Worm (Caenorhabditis elegans): ENCODE data around the gene AH6.17.
A peak's percentile ranks its signal among the peaks of the same experiment; 100 is the strongest.

Gene AH6.17

DNA sequence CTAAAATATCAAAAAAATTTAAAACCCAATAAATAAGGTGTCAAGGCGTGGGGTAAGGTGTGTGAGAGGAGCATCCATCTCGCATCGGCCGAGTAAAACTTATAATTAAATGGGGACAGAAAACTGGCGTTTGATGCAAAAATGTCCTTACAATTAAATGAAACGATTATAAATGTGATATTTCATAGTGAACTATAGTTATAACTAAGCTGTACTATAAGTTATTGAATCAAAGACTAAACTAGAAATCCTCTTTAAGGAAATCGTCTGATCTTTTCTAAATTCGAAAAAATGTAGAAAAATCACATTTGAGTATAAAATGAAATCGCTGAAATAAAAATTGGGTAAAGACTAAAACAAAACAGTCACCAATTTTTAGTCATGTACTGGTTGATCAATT is 27.7 kb downstream of the AH6.17 start, which contains the start of gene sra-6:
Gene sra-6, minus strand, starts transcription at position 101 of the 400 bp plus-strand sequence.
- TF ChIP-seq ama-1 (optimal IDR thresholded peaks at IDR 0.05) (no peak), tbx-37 (GFP tag; conservative IDR thresholded peaks at IDR 0.05) (no peak), ceh-13 (GFP tag; optimal IDR thresholded peaks at IDR 0.05) (no peak), tra-4 (tag; optimal IDR thresholded peaks at IDR 0.05) (no peak), scrt-1 (GFP tag; IDR thresholded peaks at IDR 0.05) (no peak), pes-1 (GFP tag; IDR thresholded peaks at IDR 0.05) (no peak), ceh-36 (tag; optimal IDR thresholded peaks at IDR 0.05) (no peak), hnd-1 (tag; optimal IDR thresholded peaks at IDR 0.05) (no peak), hmg-4 (GFP tag; optimal IDR thresholded peaks at IDR 0.05) (no peak)

DNA sequence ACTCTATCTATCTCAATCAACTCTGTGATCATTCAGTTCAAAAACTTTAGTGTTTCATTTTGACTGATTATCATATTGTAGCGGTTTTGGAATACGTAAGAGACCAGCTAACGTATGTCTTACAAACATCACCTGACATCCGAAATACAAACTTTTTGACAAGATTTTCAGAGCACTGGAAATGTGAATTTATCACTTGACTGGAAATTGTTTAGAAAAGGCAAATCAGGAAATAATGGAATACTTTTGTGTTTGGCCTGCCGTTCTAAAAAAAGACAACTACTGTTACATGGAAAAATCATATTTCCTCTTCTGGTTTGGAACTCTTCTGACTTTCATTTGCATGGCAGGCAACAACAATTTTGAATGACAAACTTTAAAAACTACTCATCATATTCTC is 28.6 kb downstream of the AH6.17 start, which contains the start of gene F35H8.12:
Gene F35H8.12, plus strand, starts transcription at position 301 of the 400 bp plus-strand sequence.
- TF ChIP-seq hnd-1 (tag; optimal IDR thresholded peaks at IDR 0.05), result no peak
- no peak for TF ChIP-seq scrt-1 (GFP tag; IDR thresholded peaks at IDR 0.05)
- TF ChIP-seq pes-1 (GFP tag; IDR thresholded peaks at IDR 0.05), result no peak
- TF ChIP-seq tra-4 (tag; optimal IDR thresholded peaks at IDR 0.05), result no peak
- no peak for TF ChIP-seq ceh-36 (tag; optimal IDR thresholded peaks at IDR 0.05)
- TF ChIP-seq hmbx-1 (tag; optimal IDR thresholded peaks at IDR 0.05), result no peak
- TF ChIP-seq tbx-11 (GFP tag; IDR thresholded peaks at IDR 0.05), result no peak
- TF ChIP-seq ceh-13 (GFP tag; optimal IDR thresholded peaks at IDR 0.05), result no peak
- no peak for TF ChIP-seq hmg-4 (GFP tag; optimal IDR thresholded peaks at IDR 0.05)
- TF ChIP-seq flt-1 (GFP tag; IDR thresholded peaks at IDR 0.05), result no peak

DNA sequence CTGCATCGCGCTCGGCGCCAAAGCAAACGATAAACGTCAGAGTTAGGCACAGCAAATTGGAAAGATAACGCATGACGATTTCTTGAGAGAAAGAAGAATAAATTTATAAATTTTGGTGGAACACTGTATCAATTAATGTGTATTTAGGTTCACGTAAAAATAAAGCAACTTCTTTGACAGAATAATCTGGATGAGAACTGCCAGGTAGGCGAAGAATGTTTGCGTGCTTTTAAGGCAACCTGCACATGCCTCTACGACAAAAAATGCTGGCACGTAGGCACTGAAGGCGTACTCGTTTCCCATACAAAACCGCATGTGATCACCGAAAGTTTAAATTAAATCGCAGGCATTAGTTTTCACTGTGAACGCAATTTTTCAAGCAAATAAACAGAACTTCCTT is 30.2 kb downstream of the AH6.17 start, which contains the start of gene F35H8.1:
Gene F35H8.1, minus strand, starts transcription at position 101 of the 400 bp plus-strand sequence.
- no peak for TF ChIP-seq ama-1 (optimal IDR thresholded peaks at IDR 0.05)
- TF ChIP-seq pes-1 (GFP tag; IDR thresholded peaks at IDR 0.05), result no peak
- no peak for TF ChIP-seq aly-1 (tag; optimal IDR thresholded peaks at IDR 0.05)
- TF ChIP-seq tbx-37 (GFP tag; conservative IDR thresholded peaks at IDR 0.05), result no peak
- TF ChIP-seq B0310.2 (tag; optimal IDR thresholded peaks at IDR 0.05), result no peak
- TF ChIP-seq ceh-13 (GFP tag; optimal IDR thresholded peaks at IDR 0.05), result no peak
- no peak for TF ChIP-seq hmbx-1 (tag; optimal IDR thresholded peaks at IDR 0.05)
- TF ChIP-seq scrt-1 (GFP tag; IDR thresholded peaks at IDR 0.05), result no peak
- TF ChIP-seq ceh-36 (tag; optimal IDR thresholded peaks at IDR 0.05), result no peak

ce11 chrII:9554925-9555553 is 32.1 kb downstream of the AH6.17 start, which contains the start of gene F35H8.2:
TSS of gene F35H8.2 (plus strand) at chrII:9555503.
- no peak for TF ChIP-seq ama-1 (optimal IDR thresholded peaks at IDR 0.05)
- TF ChIP-seq hnd-1 (tag; optimal IDR thresholded peaks at IDR 0.05), result no peak
- no peak for TF ChIP-seq aly-1 (tag; optimal IDR thresholded peaks at IDR 0.05)
- no peak for TF ChIP-seq pes-1 (GFP tag; IDR thresholded peaks at IDR 0.05)
- no peak for TF ChIP-seq B0310.2 (tag; optimal IDR thresholded peaks at IDR 0.05)
- no peak for TF ChIP-seq tbx-11 (GFP tag; IDR thresholded peaks at IDR 0.05)
- TF ChIP-seq hmg-4 (GFP tag; optimal IDR thresholded peaks at IDR 0.05), result no peak
- no peak for TF ChIP-seq sea-1 (GFP tag; conservative IDR thresholded peaks at IDR 0.05)
- TF ChIP-seq ceh-13 (GFP tag; optimal IDR thresholded peaks at IDR 0.05), result no peak
- TF ChIP-seq scrt-1 (GFP tag; IDR thresholded peaks at IDR 0.05), result no peak
- TF ChIP-seq hmbx-1 (tag; optimal IDR thresholded peaks at IDR 0.05), result no peak
- TF ChIP-seq F13C5.2 (tag; optimal IDR thresholded peaks at IDR 0.05), result no peak

DNA sequence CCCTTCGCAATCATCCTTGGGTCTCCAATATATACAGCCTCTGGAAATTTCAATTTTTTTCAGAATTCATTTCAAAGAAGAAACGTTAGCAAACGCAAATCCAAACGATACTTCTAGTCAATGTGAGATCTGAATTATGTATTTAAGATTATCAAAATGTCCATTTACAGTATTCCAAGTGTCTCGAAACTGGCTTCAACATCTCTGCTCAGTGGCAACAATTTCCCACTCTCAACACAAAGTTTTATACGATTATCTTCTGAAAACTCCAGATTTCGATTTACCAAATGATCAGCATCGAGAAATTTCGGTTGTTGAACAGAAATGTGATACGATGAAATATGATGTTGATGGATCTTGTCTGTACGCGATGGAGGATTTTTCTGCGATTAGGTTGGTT is 33.6 kb downstream of the AH6.17 start:
- TF ChIP-seq aly-1 (tag; optimal IDR thresholded peaks at IDR 0.05) (no peak), flt-1 (GFP tag; IDR thresholded peaks at IDR 0.05) (no peak), hmg-4 (GFP tag; optimal IDR thresholded peaks at IDR 0.05) (no peak), scrt-1 (GFP tag; IDR thresholded peaks at IDR 0.05) (no peak), sea-1 (GFP tag; conservative IDR thresholded peaks at IDR 0.05) (no peak), tra-4 (tag; optimal IDR thresholded peaks at IDR 0.05) (no peak), ets-7 (tag; optimal IDR thresholded peaks at IDR 0.05) (no peak), hmbx-1 (tag; optimal IDR thresholded peaks at IDR 0.05) (no peak)

ce11 chrII:9557437-9558150 is 34.6 kb downstream of the AH6.17 start, which contains the start of gene zfp-2:
TSS of gene zfp-2 (plus strand) at chrII:9557650.
- TF ChIP-seq tbx-37 (GFP tag; conservative IDR thresholded peaks at IDR 0.05) (no peak), F13C5.2 (tag; optimal IDR thresholded peaks at IDR 0.05) (peak; percentile 8)

DNA sequence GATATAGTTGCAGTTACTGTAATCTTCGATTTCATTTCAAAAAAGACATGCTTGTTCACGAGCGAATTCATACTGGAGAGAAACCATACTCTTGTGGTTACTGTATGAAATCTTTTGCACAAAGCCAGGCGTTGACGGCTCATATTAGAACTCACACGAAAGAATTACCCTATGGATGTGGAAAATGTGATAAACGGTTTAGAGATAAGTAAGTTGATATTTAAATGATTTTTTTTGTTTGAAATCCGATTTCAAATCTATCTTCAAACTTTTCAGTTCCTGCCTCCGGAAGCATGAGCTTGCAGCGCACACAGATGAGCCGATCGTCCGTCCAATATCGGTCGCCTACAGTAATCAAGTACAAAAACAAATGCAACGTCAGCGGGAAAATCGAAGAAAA is 35.9 kb downstream of the AH6.17 start:
- TF ChIP-seq pes-1 (GFP tag; IDR thresholded peaks at IDR 0.05) (no peak), aly-1 (tag; optimal IDR thresholded peaks at IDR 0.05) (no peak), tbx-37 (GFP tag; conservative IDR thresholded peaks at IDR 0.05) (no peak), ets-7 (tag; optimal IDR thresholded peaks at IDR 0.05) (no peak), hmbx-1 (tag; optimal IDR thresholded peaks at IDR 0.05) (no peak), flt-1 (GFP tag; IDR thresholded peaks at IDR 0.05) (no peak), ama-1 (optimal IDR thresholded peaks at IDR 0.05) (no peak), B0310.2 (tag; optimal IDR thresholded peaks at IDR 0.05) (no peak), scrt-1 (GFP tag; IDR thresholded peaks at IDR 0.05) (no peak), tbx-11 (GFP tag; IDR thresholded peaks at IDR 0.05) (no peak), hnd-1 (tag; optimal IDR thresholded peaks at IDR 0.05) (no peak), ceh-13 (GFP tag; optimal IDR thresholded peaks at IDR 0.05) (no peak), hmg-4 (GFP tag; optimal IDR thresholded peaks at IDR 0.05) (no peak), tra-4 (tag; optimal IDR thresholded peaks at IDR 0.05) (no peak), sea-1 (GFP tag; conservative IDR thresholded peaks at IDR 0.05) (no peak), F13C5.2 (tag; optimal IDR thresholded peaks at IDR 0.05) (no peak), ceh-36 (tag; optimal IDR thresholded peaks at IDR 0.05) (no peak)

Measured in whole organism, early embryonic.